Worm (Caenorhabditis elegans): ENCODE measurements around the gene Y51B9A.14.
A peak's percentile ranks its signal among the peaks of the same experiment; 100 is the strongest.

Y51B9A.14 gene

ce11 chrII:9427644-9428043 lies 29.4 kb upstream of the Y51B9A.14 start, which contains the start of gene M176.5:
Gene M176.5 (minus strand): TSS chrII:9427744.
- TF ChIP-seq F13H6.1 (tag; optimal IDR thresholded peaks at IDR 0.05) (peak; percentile 15), nhr-12 (tag; optimal IDR thresholded peaks at IDR 0.05) (no peak), dmd-4 (tag; optimal IDR thresholded peaks at IDR 0.05) (no peak), ama-1 (optimal IDR thresholded peaks at IDR 0.05) (no peak)

ce11 chrII:9426076-9426475 lies 27.8 kb upstream of the Y51B9A.14 start, which contains the start of gene M176.10:
Gene M176.10 (minus strand): TSS chrII:9426176.
- TF ChIP-seq lin-39 (tag; optimal IDR thresholded peaks at IDR 0.05): no peak
- no peak for TF ChIP-seq mdl-1 (tag; optimal IDR thresholded peaks at IDR 0.05)
- no peak for TF ChIP-seq lin-13 (GFP tag; optimal IDR thresholded peaks at IDR 0.05)
- TF ChIP-seq mab-5 (tag; optimal IDR thresholded peaks at IDR 0.05): no peak
- TF ChIP-seq elt-3 (tag; optimal IDR thresholded peaks at IDR 0.05): no peak
- TF ChIP-seq nhr-10 (tag; optimal IDR thresholded peaks at IDR 0.05): no peak
- TF ChIP-seq alr-1 (tag; optimal IDR thresholded peaks at IDR 0.05): no peak
- no peak for TF ChIP-seq zag-1 (tag; optimal IDR thresholded peaks at IDR 0.05)
- no peak for TF ChIP-seq egl-27 (tag; optimal IDR thresholded peaks at IDR 0.05)

- TF ChIP-seq nhr-25 (tag; optimal IDR thresholded peaks at IDR 0.05): no peak
- TF ChIP-seq nhr-6 (tag; optimal IDR thresholded peaks at IDR 0.05): no peak
- TF ChIP-seq sma-9 (GFP tag; optimal IDR thresholded peaks at IDR 0.05): no peak
- no peak for TF ChIP-seq sma-9 (tag; optimal IDR thresholded peaks at IDR 0.05)
- no peak for TF ChIP-seq alr-1 (tag; optimal IDR thresholded peaks at IDR 0.05)
- TF ChIP-seq peb-1 (tag; optimal IDR thresholded peaks at IDR 0.05): no peak
- no peak for TF ChIP-seq mab-5 (tag; optimal IDR thresholded peaks at IDR 0.05)
- no peak for TF ChIP-seq egl-27 (tag; optimal IDR thresholded peaks at IDR 0.05)
- TF ChIP-seq mdl-1 (tag; optimal IDR thresholded peaks at IDR 0.05): no peak
- TF ChIP-seq C34F6.9 (tag; optimal IDR thresholded peaks at IDR 0.05): no peak
- TF ChIP-seq unc-39 (tag; optimal IDR thresholded peaks at IDR 0.05): no peak
- TF ChIP-seq zag-1 (tag; optimal IDR thresholded peaks at IDR 0.05): no peak
- TF ChIP-seq mbf-1 (tag; optimal IDR thresholded peaks at IDR 0.05): no peak
- TF ChIP-seq F13H6.1 (tag; optimal IDR thresholded peaks at IDR 0.05): no peak
Observed at ce11 chrII:9421969-9422368, 23.7 kb upstream of the Y51B9A.14 start, which contains the start of gene M176.11. Gene M176.11 (plus strand): TSS chrII:9422269.

- TF ChIP-seq unc-39 (tag; optimal IDR thresholded peaks at IDR 0.05): no peak
- no peak for TF ChIP-seq ztf-4 (tag; optimal IDR thresholded peaks at IDR 0.05)
- TF ChIP-seq sma-9 (GFP tag; optimal IDR thresholded peaks at IDR 0.05): no peak
- no peak for TF ChIP-seq sma-9 (tag; optimal IDR thresholded peaks at IDR 0.05)
- TF ChIP-seq Y55F3AM.14 (GFP tag; optimal IDR thresholded peaks at IDR 0.05): no peak
- no peak for TF ChIP-seq unc-55 (GFP tag; optimal IDR thresholded peaks at IDR 0.05)
Observed at ce11 chrII:9418843-9419532, 20.7 kb upstream of the Y51B9A.14 start.

- TF ChIP-seq lsy-2 (tag; optimal IDR thresholded peaks at IDR 0.05) (no peak), snpc-4 (tag; optimal IDR thresholded peaks at IDR 0.05) (no peak), zag-1 (tag; optimal IDR thresholded peaks at IDR 0.05) (no peak), lin-13 (GFP tag; optimal IDR thresholded peaks at IDR 0.05) (no peak), peb-1 (tag; optimal IDR thresholded peaks at IDR 0.05) (no peak), ztf-1 (GFP tag; conservative IDR thresholded peaks at IDR 0.05) (no peak), sma-9 (GFP tag; optimal IDR thresholded peaks at IDR 0.05) (no peak), sma-9 (tag; optimal IDR thresholded peaks at IDR 0.05) (no peak), elt-1 (tag; optimal IDR thresholded peaks at IDR 0.05) (no peak), mab-5 (tag; optimal IDR thresholded peaks at IDR 0.05) (no peak), nhr-11 (tag; optimal IDR thresholded peaks at IDR 0.05) (no peak), nhr-25 (tag; optimal IDR thresholded peaks at IDR 0.05) (no peak), lin-11 (tag; optimal IDR thresholded peaks at IDR 0.05) (no peak), nhr-12 (tag; optimal IDR thresholded peaks at IDR 0.05) (no peak), F13H6.1 (tag; optimal IDR thresholded peaks at IDR 0.05) (no peak)
Observed at ce11 chrII:9418065-9418567, 19.8 kb upstream of the Y51B9A.14 start, which contains the start of the genes M176.4 and M176.16. Gene M176.4 (plus strand): TSS chrII:9418365. Gene M176.16 (plus strand): TSS chrII:9418517.

Measured in whole organism, L2 larva.